Fruit fly (Drosophila melanogaster): Measurements from ENCODE around the gene Rh3.

DNA sequence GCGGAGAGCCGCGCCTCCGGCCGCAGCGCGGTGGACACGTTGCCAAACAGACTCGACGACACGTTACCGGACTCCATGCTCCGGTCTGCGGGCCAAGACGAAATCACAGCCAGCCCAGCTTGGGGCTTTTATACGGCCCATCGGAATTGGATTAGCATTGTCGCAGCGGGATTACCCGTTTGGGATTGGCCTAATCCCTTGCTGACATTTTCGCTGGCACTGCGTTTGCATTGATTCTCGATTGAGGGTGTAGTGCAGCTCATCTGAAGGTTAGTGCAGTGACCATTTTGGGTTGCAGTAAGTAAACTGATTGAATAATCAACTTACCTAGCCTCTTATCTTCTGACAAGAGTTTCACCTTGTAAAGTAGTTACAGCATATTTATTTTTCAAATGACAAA is at the start of gene Rh3:
- TF ChIP-seq CG17806 (tag; optimal IDR thresholded peaks at IDR 0.05): no peak
- TF ChIP-seq CG32121 (GFP tag; IDR thresholded peaks at IDR 0.05): no peak
- no peak for TF ChIP-seq CG14655 (GFP tag; optimal IDR thresholded peaks at IDR 0.05)
